Fruit fly (Drosophila melanogaster) whole organism: ENCODE results near the gene lsn.

Experiments
- CG8478 ChIP-seq: fragments of >200 bp; optimal IDR thresholded peaks from 2 replicates; lab custom pipeline; 2018; ENCODE audit warnings: inconsistent platforms
- pan ChIP-seq: fragments of >200 bp; optimal IDR thresholded peaks from 2 replicates; lab custom pipeline; 2017
- usp ChIP-seq: fragments of >200 bp; optimal IDR thresholded peaks from 2 replicates; lab custom pipeline; 2017; ENCODE audit warnings: missing biosample characterization, missing genetic modification characterization, mixed read lengths

dm6 chr3R:21856098-21856872 lies 8.7 kb upstream of the lsn start, which contains the start of gene glec:
- TF ChIP-seq CG8478 (lab: Kevin White, UChicago) (no peak), pan (lab: Kevin White, UChicago) (no peak), usp (no peak)
